Fruit fly (Drosophila melanogaster) whole organism, embryonic: ENCODE data around the gene nmo.

Source experiments
- Abd-B ChIP-seq: fragments of 200-800 bp; sonication (Bioruptor generic); optimal IDR thresholded peaks from 2 replicates; lab custom pipeline; 2018; ENCODE audit warnings: missing biosample characterization, mild to moderate bottlenecking, missing genetic modification characterization, moderate library complexity
- Antp ChIP-seq: fragments of 200-800 bp; sonication (Bioruptor generic); optimal IDR thresholded peaks from 3 replicates; lab custom pipeline; 2016; ENCODE audit warnings: missing biosample characterization, missing genetic modification characterization
- Asciz ChIP-seq: fragments of 200-800 bp; sonication (Bioruptor generic); optimal IDR thresholded peaks from 2 replicates; lab custom pipeline; 2017; ENCODE audit warnings: missing biosample characterization, mild to moderate bottlenecking, missing genetic modification characterization, missing genetic modification reagents
- Awh ChIP-seq: fragments of 200-800 bp; sonication (Bioruptor generic); IDR thresholded peaks from 2 replicates; pipeline ENCODE4, ENCODE4 v1.3.6; 2022; ENCODE audit warnings: missing biosample characterization, missing genetic modification characterization
- Bteb2 ChIP-seq: fragments of 200-800 bp; sonication (Bioruptor generic); optimal IDR thresholded peaks from 2 replicates; lab custom pipeline; 2016; ENCODE audit warnings: missing biosample characterization, missing genetic modification characterization
- CG10147 ChIP-seq: fragments of 200-800 bp; sonication (Bioruptor generic); optimal IDR thresholded peaks from 2 replicates; lab custom pipeline; 2019; ENCODE audit warnings: missing biosample characterization, mild to moderate bottlenecking, missing genetic modification characterization, moderate library complexity
- CG11085 ChIP-seq: fragments of 200-800 bp; sonication (Bioruptor generic); IDR thresholded peaks from 2 replicates; pipeline ENCODE4 v1.3.6; 2022; ENCODE audit warnings: missing biosample characterization, missing genetic modification characterization
- CG11456 ChIP-seq: fragments of 200-800 bp; sonication (Bioruptor generic); IDR thresholded peaks from 3 replicates; pipeline ENCODE4 v1.3.6; 2022; ENCODE audit warnings: missing biosample characterization, missing genetic modification characterization
- CG1602 ChIP-seq: fragments of 200-800 bp; sonication (Bioruptor generic); optimal IDR thresholded peaks from 3 replicates; lab custom pipeline; 2016; ENCODE audit warnings: missing biosample characterization, missing genetic modification characterization
- CG18599 ChIP-seq: fragments of 200-800 bp; sonication (Bioruptor generic); optimal IDR thresholded peaks from 3 replicates; lab custom pipeline; 2017; ENCODE audit warnings: missing biosample characterization, missing genetic modification characterization, mild to moderate bottlenecking, moderate library complexity, missing genetic modification reagents
- CG18619 ChIP-seq: fragments of 200-800 bp; sonication (Bioruptor generic); optimal IDR thresholded peaks from 3 replicates; lab custom pipeline; 2017; ENCODE audit warnings: missing biosample characterization, mild to moderate bottlenecking, missing genetic modification characterization
- CG31224 ChIP-seq: fragments of 200-800 bp; sonication (Bioruptor generic); IDR thresholded peaks from 2 replicates; pipeline ENCODE4 v1.3.6; 2022; ENCODE audit warnings: missing biosample characterization, missing genetic modification characterization
- CG3407 ChIP-seq: fragments of 200-800 bp; sonication (Bioruptor generic); optimal IDR thresholded peaks from 2 replicates; lab custom pipeline; 2018; ENCODE audit warnings: missing biosample characterization, mild to moderate bottlenecking, missing genetic modification characterization
- CG34376 ChIP-seq: fragments of 200-800 bp; sonication (Bioruptor generic); optimal IDR thresholded peaks from 2 replicates; lab custom pipeline; 2018; ENCODE audit warnings: missing biosample characterization, mild to moderate bottlenecking, missing genetic modification characterization
- CG4282 ChIP-seq: fragments of 200-800 bp; sonication (Bioruptor generic); optimal IDR thresholded peaks from 2 replicates; lab custom pipeline; 2016; ENCODE audit warnings: missing biosample characterization, missing genetic modification characterization
- CG4707 ChIP-seq: fragments of 200-800 bp; sonication (Bioruptor generic); optimal IDR thresholded peaks from 2 replicates; lab custom pipeline; 2018; ENCODE audit warnings: missing biosample characterization, mild to moderate bottlenecking, missing genetic modification characterization, moderate library complexity
- CG5953 ChIP-seq: fragments of 200-800 bp; sonication (Bioruptor generic); IDR thresholded peaks from 2 replicates; pipeline ENCODE4 v1.3.6; 2022; ENCODE audit warnings: missing biosample characterization, missing genetic modification characterization
- CG6254 ChIP-seq: fragments of 200-800 bp; sonication (Bioruptor generic); optimal IDR thresholded peaks from 3 replicates; lab custom pipeline; 2017; ENCODE audit warnings: mild to moderate bottlenecking, missing biosample characterization, missing genetic modification reagents, missing genetic modification characterization
- CG6683 ChIP-seq: fragments of 200-800 bp; sonication (Bioruptor generic); optimal IDR thresholded peaks from 2 replicates; lab custom pipeline; 2017; ENCODE audit warnings: missing biosample characterization, mild to moderate bottlenecking, missing genetic modification characterization, missing genetic modification reagents
- CG7928 ChIP-seq: fragments of 200-800 bp; sonication (Bioruptor generic); optimal IDR thresholded peaks from 2 replicates; lab custom pipeline; 2017; ENCODE audit warnings: missing biosample characterization, mild to moderate bottlenecking, missing genetic modification characterization
- CG8281 ChIP-seq: fragments of 200-800 bp; sonication (Bioruptor generic); optimal IDR thresholded peaks from 2 replicates; lab custom pipeline; 2018; ENCODE audit warnings: missing biosample characterization, mild to moderate bottlenecking, missing genetic modification characterization, moderate library complexity
- CG8359 ChIP-seq: fragments of 200-800 bp; sonication (Bioruptor generic); optimal IDR thresholded peaks from 2 replicates; lab custom pipeline; 2017; ENCODE audit warnings: missing biosample characterization, mild to moderate bottlenecking, missing genetic modification characterization, borderline replicate concordance
- Dip3 ChIP-seq: fragments of 200-800 bp; sonication (Bioruptor generic); optimal IDR thresholded peaks from 3 replicates; lab custom pipeline; 2016; ENCODE audit warnings: missing biosample characterization, missing genetic modification characterization
- Dp ChIP-seq: fragments of 200-800 bp; sonication (Bioruptor generic); optimal IDR thresholded peaks from 2 replicates; lab custom pipeline; 2018; ENCODE audit warnings: missing biosample characterization, mild to moderate bottlenecking, missing genetic modification characterization, moderate library complexity
- Hmx ChIP-seq: fragments of 200-800 bp; sonication (Bioruptor generic); optimal IDR thresholded peaks from 2 replicates; lab custom pipeline; 2016; ENCODE audit warnings: missing biosample characterization, missing genetic modification characterization
- MTF-1 ChIP-seq: fragments of 200-800 bp; sonication (Bioruptor generic); optimal IDR thresholded peaks from 2 replicates; lab custom pipeline; 2018; ENCODE audit warnings: missing biosample characterization, mild to moderate bottlenecking, missing genetic modification characterization, borderline replicate concordance
- Meics ChIP-seq: fragments of 200-800 bp; sonication (Bioruptor generic); optimal IDR thresholded peaks from 2 replicates; lab custom pipeline; 2017; ENCODE audit warnings: missing biosample characterization, mild to moderate bottlenecking, missing genetic modification characterization
- NC2β ChIP-seq: fragments of 200-800 bp; sonication (Bioruptor generic); optimal IDR thresholded peaks from 2 replicates; lab custom pipeline; 2016; ENCODE audit warnings: missing biosample characterization, missing genetic modification characterization
- Rfx ChIP-seq: fragments of 200-800 bp; sonication (Bioruptor generic); IDR thresholded peaks from 2 replicates; pipeline ENCODE4 v1.3.6; 2022; ENCODE audit warnings: missing biosample characterization, missing genetic modification characterization
- Side ChIP-seq: fragments of 200-800 bp; sonication (Bioruptor generic); optimal IDR thresholded peaks from 2 replicates; lab custom pipeline; 2016; ENCODE audit warnings: missing biosample characterization, missing genetic modification characterization
- Sin3A ChIP-seq: fragments of >200 bp; optimal IDR thresholded peaks from 2 replicates; lab custom pipeline; 2018
- aop ChIP-seq: fragments of 200-800 bp; sonication (Bioruptor generic); IDR thresholded peaks from 2 replicates; pipeline ENCODE4 v1.3.6; 2022; ENCODE audit warnings: missing biosample characterization, missing genetic modification characterization
- ash1 ChIP-seq: fragments of 200-800 bp; sonication (Bioruptor generic); optimal IDR thresholded peaks from 2 replicates; lab custom pipeline; 2018; ENCODE audit warnings: missing biosample characterization, mild to moderate bottlenecking, missing genetic modification characterization
- ato ChIP-seq: fragments of 200-800 bp; sonication (Bioruptor generic); IDR thresholded peaks from 2 replicates; pipeline ENCODE4 v1.3.6; 2022; ENCODE audit warnings: missing biosample characterization, missing genetic modification characterization; ENCODE audit not compliant: partially characterized antibody
- bab2 ChIP-seq: fragments of 200-800 bp; sonication (Bioruptor generic); optimal IDR thresholded peaks from 2 replicates; lab custom pipeline; 2016; ENCODE audit warnings: missing biosample characterization, missing genetic modification characterization
- chinmo ChIP-seq: fragments of 200-800 bp; sonication (Bioruptor generic); IDR thresholded peaks from 4 replicates; pipeline ENCODE4 v1.3.6; 2022; ENCODE audit warnings: missing biosample characterization, missing genetic modification characterization; ENCODE audit not compliant: partially characterized antibody
- crp ChIP-seq, 2 experiments: fragments of 200-800 bp; sonication (Bioruptor generic); optimal IDR thresholded peaks; 2 replicates in 1 of 2; 3 replicates in 1 of 2; lab custom pipeline; 2017; ENCODE audit warnings: missing biosample characterization in 2 of 2, missing genetic modification characterization in 2 of 2, mild to moderate bottlenecking in 1 of 2, moderate library complexity in 1 of 2
- dimm ChIP-seq: fragments of 200-800 bp; sonication (Bioruptor generic); IDR thresholded peaks from 2 replicates; pipeline ENCODE4 v1.3.6; 2022; ENCODE audit warnings: missing biosample characterization, missing genetic modification characterization
- en ChIP-seq: fragments of 200-800 bp; sonication (Bioruptor generic); optimal IDR thresholded peaks from 2 replicates; lab custom pipeline; 2016; ENCODE audit warnings: missing biosample characterization, missing genetic modification characterization
- esg ChIP-seq: fragments of 200-800 bp; sonication (Bioruptor generic); conservative IDR thresholded peaks from 2 replicates; pipeline ENCODE4 v1.3.6; 2022; ENCODE audit warnings: missing biosample characterization, missing genetic modification characterization
- grn ChIP-seq: fragments of 200-800 bp; sonication (Bioruptor generic); optimal IDR thresholded peaks from 3 replicates; lab custom pipeline; 2017; ENCODE audit warnings: missing biosample characterization, missing genetic modification characterization
- her ChIP-seq: fragments of 200-800 bp; sonication (Bioruptor generic); optimal IDR thresholded peaks from 2 replicates; lab custom pipeline; 2016; ENCODE audit warnings: missing biosample characterization, missing genetic modification characterization
- insv ChIP-seq, 2 experiments: fragments of 200-800 bp; sonication (Bioruptor generic); optimal IDR thresholded peaks; 3 replicates each; lab custom pipeline; 2016 to 2018; ENCODE audit warnings: missing biosample characterization in 2 of 2, missing genetic modification characterization in 2 of 2
- pum ChIP-seq: fragments of 200-800 bp; sonication (Bioruptor generic); optimal IDR thresholded peaks from 2 replicates; lab custom pipeline; 2016; ENCODE audit warnings: missing biosample characterization, missing genetic modification characterization
- sc ChIP-seq, 3 experiments: fragments of >200 bp in 2 of 3; fragments of 200-800 bp in 1 of 3; sonication (Bioruptor generic) in 1 of 3; optimal IDR thresholded peaks; 2 replicates in 2 of 3; 3 replicates in 1 of 3; lab custom pipeline; 2017; ENCODE audit warnings: mild to moderate bottlenecking in 1 of 3, missing biosample characterization in 1 of 3, missing genetic modification characterization in 1 of 3, missing genetic modification reagents in 1 of 3
- shn ChIP-seq: fragments of 200-800 bp; sonication (Bioruptor generic); optimal IDR thresholded peaks from 3 replicates; lab custom pipeline; 2016; ENCODE audit warnings: missing biosample characterization, missing genetic modification characterization
- so ChIP-seq: fragments of 200-800 bp; sonication (Bioruptor generic); IDR thresholded peaks from 3 replicates; pipeline ENCODE4 v1.3.6; 2022; ENCODE audit warnings: missing biosample characterization, missing genetic modification characterization
- tna ChIP-seq: fragments of 200-800 bp; sonication (Bioruptor generic); IDR thresholded peaks from 2 replicates; pipeline ENCODE4 v1.3.6; 2022; ENCODE audit warnings: missing biosample characterization, missing genetic modification characterization; ENCODE audit not compliant: partially characterized antibody
- twi ChIP-seq: fragments of 200-800 bp; optimal IDR thresholded peaks from 2 replicates; lab custom pipeline; 2019; ENCODE audit warnings: missing biosample characterization, mild to moderate bottlenecking, missing genetic modification characterization, moderate library complexity
- z ChIP-seq: fragments of 200-800 bp; sonication (Bioruptor generic); IDR thresholded peaks from 3 replicates; pipeline ENCODE4 v1.3.6; 2022; ENCODE audit warnings: missing biosample characterization, missing genetic modification characterization

Gene nmo

DNA sequence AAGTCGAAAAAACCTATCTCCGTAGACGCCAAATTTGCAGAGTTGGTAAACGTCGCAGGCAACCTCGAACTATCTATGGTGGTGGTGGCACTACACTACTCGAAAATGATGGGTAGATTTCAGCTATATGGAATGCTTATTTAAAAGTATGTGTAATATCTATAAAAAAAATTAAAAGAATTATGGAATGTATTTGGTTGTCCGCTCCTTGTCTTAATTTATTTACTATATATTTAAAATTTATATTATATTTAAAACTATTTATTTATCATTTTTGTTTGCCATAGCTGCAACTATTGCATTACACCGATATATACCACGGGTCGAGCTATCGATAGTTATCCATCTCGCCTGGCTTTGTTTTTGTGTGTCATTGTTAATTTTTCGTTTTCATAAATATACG, 2.8 kb upstream of the nmo start, which contains the start of the genes HP4 and CG8209 (continued):
- TF ChIP-seq ash1 (GFP tag; lab: Kevin White, UChicago): no peak
- TF ChIP-seq bab2 (GFP tag; lab: Kevin White, UChicago): peak; percentile 70
- TF ChIP-seq chinmo (GFP tag; lab: Robert Waterston, UW): peak; percentile 93; the same call in 2 of the 4 replicates
- TF ChIP-seq twi (tag; lab: Kevin White, UChicago): peak; percentile 60
- TF ChIP-seq Abd-B: peak; percentile 84
- TF ChIP-seq z (GFP tag; lab: Robert Waterston, UW): no peak
- TF ChIP-seq Sin3A: no peak
- peak; percentile 19 for TF ChIP-seq her (GFP tag; lab: Kevin White, UChicago)
- peak; percentile 79 for TF ChIP-seq CG11085
- TF ChIP-seq CG8359: peak; percentile 28
- TF ChIP-seq Asciz (GFP tag; lab: Kevin White, UChicago): peak; percentile 53
- TF ChIP-seq Dp (GFP tag; lab: Kevin White, UChicago): peak; percentile 53
- TF ChIP-seq Dip3 (GFP tag; lab: Kevin White, UChicago): peak; percentile 41
- peak; percentile 68 for TF ChIP-seq CG34376 (GFP tag; lab: Kevin White, UChicago)
- TF ChIP-seq esg (GFP tag; lab: Robert Waterston, UW): peak; percentile 81
- no peak; the same call in 2 of the 3 replicates for TF ChIP-seq so
- TF ChIP-seq en: no peak
- peak; percentile 36 for TF ChIP-seq Bteb2 (GFP tag; lab: Kevin White, UChicago)
- peak; percentile 81 for TF ChIP-seq tna (GFP tag; lab: Robert Waterston, UW)
- peak; percentile 75 for TF ChIP-seq CG6683 (GFP tag; lab: Kevin White, UChicago)
- peak; percentile 85 for TF ChIP-seq CG11456
- TF ChIP-seq CG4707 (GFP tag; lab: Kevin White, UChicago): peak; percentile 37
- no peak for TF ChIP-seq CG7928
- TF ChIP-seq Hmx (GFP tag; lab: Kevin White, UChicago): peak; percentile 19
- TF ChIP-seq shn (GFP tag; lab: Kevin White, UChicago): peak; percentile 35
- TF ChIP-seq ato (GFP tag; lab: Robert Waterston, UW): peak; percentile 86
- peak; percentile 58 for TF ChIP-seq CG18619
- no peak; the same call in 1 of the 2 replicates for TF ChIP-seq dimm (GFP tag; lab: Robert Waterston, UW)
- peak; percentile 47; the same call in 1 of the 2 replicates for TF ChIP-seq CG5953 (GFP tag; lab: Robert Waterston, UW)
- peak; percentile 88 for TF ChIP-seq CG18599 (GFP tag; lab: Kevin White, UChicago)
- peak; percentile 92 for TF ChIP-seq Rfx (GFP tag; lab: Robert Waterston, UW)
- peak; percentile 76 for TF ChIP-seq Awh (GFP tag; lab: Robert Waterston, UW)
- TF ChIP-seq NC2β: peak; percentile 18
- TF ChIP-seq insv (GFP tag; optimal IDR thresholded peaks at IDR 0.05; lab: Kevin White, UChicago): peak in 1 of 2 experiments; percentile 38
- peak; percentile 44 for TF ChIP-seq pum (GFP tag; lab: Kevin White, UChicago)
- TF ChIP-seq CG8281 (tag; lab: Kevin White, UChicago): peak; percentile 55
- TF ChIP-seq aop (GFP tag; lab: Robert Waterston, UW): peak; percentile 37; the same call in 1 of the 2 replicates
- TF ChIP-seq Side (GFP tag; lab: Kevin White, UChicago): peak; percentile 57
- no peak for TF ChIP-seq CG4282 (GFP tag; lab: Kevin White, UChicago)
- TF ChIP-seq MTF-1 (GFP tag; lab: Kevin White, UChicago): peak; percentile 22
- no peak for TF ChIP-seq grn (GFP tag; lab: Kevin White, UChicago)
- TF ChIP-seq Meics (GFP tag; lab: Kevin White, UChicago): peak; percentile 82
- TF ChIP-seq sc (optimal IDR thresholded peaks at IDR 0.05; lab: Kevin White, UChicago): no peak
- TF ChIP-seq sc (GFP tag; optimal IDR thresholded peaks at IDR 0.05; lab: Kevin White, UChicago): peak; percentile 56
- peak; percentile 87 for TF ChIP-seq CG1602
- peak; percentile 59 for TF ChIP-seq CG6254 (GFP tag; lab: Kevin White, UChicago)
- TF ChIP-seq CG3407 (GFP tag; lab: Kevin White, UChicago): peak; percentile 64
- TF ChIP-seq crp (GFP tag; optimal IDR thresholded peaks at IDR 0.05; lab: Kevin White, UChicago): peak in 1 of 2 experiments; percentile 41
- peak; percentile 71 for TF ChIP-seq CG31224 (GFP tag; lab: Robert Waterston, UW)
- peak; percentile 54 for TF ChIP-seq Antp
- TF ChIP-seq CG10147 (GFP tag; lab: Kevin White, UChicago): peak; percentile 62
